Worm (Caenorhabditis elegans) whole organism, young adult: ENCODE measurements around the gene F27B3.8.

Experiments used
- D2030.7 ChIP-seq: fragments of 200-800 bp; sonication (Bioruptor generic); IDR thresholded peaks from 2 replicates; pipeline ENCODE4 v1.3.6; 2022; ENCODE audit warnings: missing genetic modification reagents, missing genetic modification characterization, missing compliant biosample characterization
- attf-3 ChIP-seq: fragments of 200-800 bp; sonication (Bioruptor generic); conservative IDR thresholded peaks from 2 replicates; pipeline ENCODE4 v1.3.6; 2022; ENCODE audit warnings: missing genetic modification reagents, missing genetic modification characterization, missing compliant biosample characterization
- cebp-2 ChIP-seq: fragments of 200-800 bp; sonication (Bioruptor generic); IDR thresholded peaks from 2 replicates; pipeline ENCODE4 v1.3.6; 2022; ENCODE audit warnings: missing genetic modification characterization, missing compliant biosample characterization
- ceh-100 ChIP-seq: fragments of 200-800 bp; sonication (Bioruptor generic); IDR thresholded peaks from 2 replicates; pipeline ENCODE4 v1.3.6; 2022; ENCODE audit warnings: missing genetic modification reagents, missing genetic modification characterization, missing compliant biosample characterization
- dox-1 ChIP-seq: fragments of 200-800 bp; sonication (Bioruptor generic); IDR thresholded peaks from 2 replicates; pipeline ENCODE4 v1.3.6; 2022; ENCODE audit warnings: missing genetic modification reagents, missing genetic modification characterization, missing compliant biosample characterization
- hmg-1.2 ChIP-seq: fragments of 200-800 bp; sonication (Bioruptor generic); IDR thresholded peaks from 2 replicates; pipeline ENCODE4 v1.3.6; 2022; ENCODE audit warnings: missing genetic modification reagents, missing genetic modification characterization, missing compliant biosample characterization
- lin-26 ChIP-seq: fragments of 200-800 bp; sonication (Bioruptor generic); IDR thresholded peaks from 2 replicates; pipeline ENCODE4 v1.3.6; 2022; ENCODE audit warnings: missing genetic modification reagents, missing genetic modification characterization, missing compliant biosample characterization
- madf-6 ChIP-seq: fragments of 200-800 bp; sonication (Bioruptor generic); IDR thresholded peaks from 2 replicates; pipeline ENCODE4 v1.3.6; 2022; ENCODE audit warnings: missing genetic modification reagents, missing genetic modification characterization, missing compliant biosample characterization
- madf-8 ChIP-seq: fragments of 200-800 bp; sonication (Bioruptor generic); conservative IDR thresholded peaks from 2 replicates; pipeline ENCODE4 v1.3.6; 2022; ENCODE audit warnings: missing genetic modification reagents, missing genetic modification characterization, missing compliant biosample characterization
- mcd-1 ChIP-seq: fragments of 200-800 bp; sonication (Bioruptor generic); IDR thresholded peaks from 2 replicates; pipeline ENCODE4 v1.3.6; 2022; ENCODE audit warnings: missing genetic modification reagents, missing genetic modification characterization, missing compliant biosample characterization
- rcor-1 ChIP-seq: fragments of 200-800 bp; sonication (Bioruptor generic); IDR thresholded peaks from 2 replicates; pipeline ENCODE4 v1.3.6; 2022; ENCODE audit warnings: missing genetic modification reagents, missing genetic modification characterization, missing compliant biosample characterization
- xnd-1 ChIP-seq: sonication (generic microtip); optimal IDR thresholded peaks from 2 replicates; lab custom pipeline; 2016; ENCODE audit warnings: missing genotype, missing genetic modification reagents, missing genetic modification characterization, missing compliant biosample characterization
- ztf-25 ChIP-seq: fragments of 200-800 bp; sonication (Bioruptor generic); IDR thresholded peaks from 2 replicates; pipeline ENCODE4 v1.3.6; 2022; ENCODE audit warnings: missing genetic modification reagents, missing genetic modification characterization, missing compliant biosample characterization
- ztf-28 ChIP-seq: fragments of 200-800 bp; sonication (Bioruptor generic); IDR thresholded peaks from 2 replicates; pipeline ENCODE4 v1.3.6; 2022; ENCODE audit warnings: missing genetic modification reagents, missing genetic modification characterization, missing compliant biosample characterization

Gene F27B3.8

DNA sequence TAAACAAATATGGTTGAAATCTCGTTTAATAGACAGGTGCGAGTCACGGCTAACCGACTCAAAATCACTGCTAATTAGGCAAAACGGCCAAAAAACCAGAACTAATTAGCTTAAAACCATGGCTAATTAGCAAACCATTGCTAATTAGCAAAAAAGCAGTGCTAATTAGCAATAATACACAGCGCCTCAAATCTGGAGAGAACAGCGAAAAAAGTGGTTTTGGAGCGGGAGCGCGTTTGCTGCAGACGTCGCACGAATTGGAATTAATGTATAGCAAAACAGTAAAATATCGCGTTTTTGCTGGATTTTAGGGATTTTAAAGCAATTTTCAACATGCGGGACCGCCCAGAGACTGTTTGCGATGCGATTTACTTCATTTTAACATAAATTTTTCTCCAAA lies 46.8 kb downstream of the F27B3.8 start:
- 0 out of 2 replicates have a peak, but pooled peaks have one; percentile 11 for TF ChIP-seq madf-8
- TF ChIP-seq mcd-1 (GFP tag; lab: Robert Waterston, UW): 0 out of 2 replicates have a peak, but pooled peaks have one; percentile 20
- TF ChIP-seq ceh-100 (GFP tag; lab: Robert Waterston, UW): peak; percentile 81
- TF ChIP-seq rcor-1: 0 out of 2 replicates have a peak, but pooled peaks have one; percentile 12
- TF ChIP-seq D2030.7 (GFP tag; lab: Robert Waterston, UW): peak; percentile 59
- peak; percentile 25 for TF ChIP-seq xnd-1 (tag; lab: Kevin White, UChicago)
- peak; percentile 60 for TF ChIP-seq dox-1 (GFP tag; lab: Robert Waterston, UW)
- peak; percentile 61; the same call in 1 of the 2 replicates for TF ChIP-seq ztf-25 (GFP tag; lab: Robert Waterston, UW)
- TF ChIP-seq ztf-28 (GFP tag; lab: Robert Waterston, UW): 0 out of 2 replicates have a peak, but pooled peaks have one; percentile 34
- 0 out of 2 replicates have a peak, but pooled peaks have one; percentile 15 for TF ChIP-seq attf-3

DNA sequence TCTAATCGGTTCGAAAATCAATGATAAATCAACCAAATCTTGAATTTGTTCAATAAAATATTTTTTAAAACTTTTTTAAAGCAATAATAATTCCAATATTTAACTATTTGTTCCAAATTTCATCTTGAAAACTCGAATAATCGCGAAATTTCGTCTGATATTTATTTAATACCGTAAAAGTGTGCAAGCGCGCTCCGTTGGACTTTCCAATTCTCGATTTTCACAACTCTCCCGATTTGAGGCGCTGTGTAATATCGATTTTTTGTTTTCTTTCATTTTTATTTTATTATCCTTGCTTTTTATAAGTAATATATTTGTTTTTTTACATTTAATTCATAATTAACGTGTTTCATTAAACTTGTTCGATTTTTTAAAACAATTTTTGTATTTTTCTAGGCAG lies 48.4 kb downstream of the F27B3.8 start:
- peak; percentile 51; the same call in 1 of the 2 replicates for TF ChIP-seq mcd-1 (GFP tag; lab: Robert Waterston, UW)

DNA sequence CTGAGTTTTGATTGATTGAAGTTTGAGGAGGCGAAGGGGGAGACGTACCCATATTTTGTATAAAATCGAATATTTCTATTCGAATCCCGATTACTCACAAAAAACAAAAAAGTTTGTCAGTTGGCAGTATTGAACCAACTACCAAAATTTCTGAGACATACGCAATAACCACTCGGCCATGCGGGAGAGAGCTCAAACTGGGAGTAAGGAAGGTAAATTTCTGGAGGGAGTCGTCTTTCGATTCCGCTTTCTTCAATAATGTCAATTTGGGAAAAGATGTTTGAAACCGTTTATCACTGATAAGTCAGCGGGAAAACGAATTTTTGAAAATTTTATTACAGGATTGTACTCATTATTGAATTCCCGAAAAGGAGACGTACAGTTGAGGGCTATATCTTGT lies 49.3 kb downstream of the F27B3.8 start:
- peak; percentile 65; the same call in 1 of the 2 replicates for TF ChIP-seq lin-26
- TF ChIP-seq cebp-2: 0 out of 2 replicates have a peak, but pooled peaks have one; percentile 69
- TF ChIP-seq ceh-100 (GFP tag; lab: Robert Waterston, UW): 0 out of 2 replicates have a peak, but pooled peaks have one; percentile 17
- 0 out of 2 replicates have a peak, but pooled peaks have one; percentile 14 for TF ChIP-seq ztf-25 (GFP tag; lab: Robert Waterston, UW)
- peak; percentile 37 for TF ChIP-seq madf-6 (GFP tag; lab: Robert Waterston, UW)
- TF ChIP-seq hmg-1.2 (GFP tag; lab: Robert Waterston, UW): peak; percentile 20; the same call in 1 of the 2 replicates
- peak; percentile 32; the same call in 1 of the 2 replicates for TF ChIP-seq mcd-1 (GFP tag; lab: Robert Waterston, UW)
- TF ChIP-seq dox-1 (GFP tag; lab: Robert Waterston, UW): 0 out of 2 replicates have a peak, but pooled peaks have one; percentile 19
